Worm (Caenorhabditis elegans): ENCODE data around the gene C50E3.6.

DNA sequence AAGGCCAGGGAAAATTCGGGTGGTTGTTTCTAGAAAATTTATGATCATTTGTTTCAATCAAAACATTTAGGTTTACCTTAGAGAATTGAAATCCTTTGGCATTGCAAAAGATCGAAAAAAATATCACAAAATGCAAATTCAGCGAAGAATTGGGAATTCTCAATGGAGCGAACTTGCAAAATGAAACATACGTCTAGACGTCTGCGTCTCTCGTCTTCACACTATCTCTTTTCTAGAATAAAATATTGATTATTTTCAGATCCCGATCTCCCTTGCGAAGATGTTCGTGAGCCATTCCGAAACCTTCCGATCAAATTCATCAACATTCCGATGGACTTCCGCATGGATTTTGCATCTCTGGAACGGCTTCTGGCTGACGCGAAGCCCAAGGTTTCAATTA lies 10.0 kb downstream of the C50E3.6 start, which contains the start of gene ets-6:
- TF ChIP-seq rpc-1 (optimal IDR thresholded peaks at IDR 0.05) (no peak), rpc-1 (tag; optimal IDR thresholded peaks at IDR 0.05) (no peak), K12H6.12 (tag; optimal IDR thresholded peaks at IDR 0.05) (no peak), F49E8.2 (tag; optimal IDR thresholded peaks at IDR 0.05; ENCODE audit: insufficient read depth) (no peak), ama-1 (optimal IDR thresholded peaks at IDR 0.05) (no peak), ama-1 (GFP tag; optimal IDR thresholded peaks at IDR 0.05) (no peak), lag-1 (GFP tag; IDR thresholded peaks at IDR 0.05) (no peak)

All from whole organism, young adult.